Worm (Caenorhabditis elegans): ENCODE data around the gene lin-7.

The lin-7 gene

DNA sequence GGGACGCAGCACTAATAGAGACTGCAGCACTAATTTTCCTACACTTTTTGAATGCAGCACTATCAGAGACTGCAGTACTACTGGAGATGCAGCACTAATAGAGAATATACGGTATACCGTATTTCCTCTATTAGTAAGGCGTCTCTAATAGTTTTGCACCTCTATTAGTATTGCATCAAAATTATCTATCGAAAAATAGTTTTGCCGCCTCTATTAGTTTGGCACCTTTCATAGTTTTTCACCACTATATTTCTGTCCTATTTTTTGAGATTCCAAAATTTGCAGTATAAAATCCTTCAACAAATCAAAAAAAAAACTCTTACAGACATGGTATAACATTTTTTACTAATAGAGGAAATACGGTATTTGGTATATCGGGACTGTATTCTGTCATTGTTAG is 44.6 kb upstream of the lin-7 start:
- TF ChIP-seq snpc-3.4 (tag; optimal IDR thresholded peaks at IDR 0.05) (no peak), egrh-3 (GFP tag; IDR thresholded peaks at IDR 0.05) (no peak), madf-10 (tag; optimal IDR thresholded peaks at IDR 0.05) (no peak), T07F8.4 (tag; optimal IDR thresholded peaks at IDR 0.05) (no peak), Y95B8A.8 (GFP tag; IDR thresholded peaks at IDR 0.05) (no peak), unc-130 (GFP tag; optimal IDR thresholded peaks at IDR 0.05) (no peak), lin-35 (GFP tag; optimal IDR thresholded peaks at IDR 0.05) (no peak), ztf-22 (GFP tag; optimal IDR thresholded peaks at IDR 0.05) (no peak), attf-5 (GFP tag; optimal IDR thresholded peaks at IDR 0.05) (no peak), chd-7 (tag; optimal IDR thresholded peaks at IDR 0.05) (no peak), lag-1 (GFP tag; IDR thresholded peaks at IDR 0.05) (no peak)

- TF ChIP-seq madf-6 (GFP tag; IDR thresholded peaks at IDR 0.05) (peak; percentile 70), nhr-90 (tag; optimal IDR thresholded peaks at IDR 0.05) (no peak), chd-7 (tag; optimal IDR thresholded peaks at IDR 0.05) (no peak), T07F8.4 (tag; optimal IDR thresholded peaks at IDR 0.05) (no peak), rcor-1 (GFP tag; IDR thresholded peaks at IDR 0.05) (no peak), Y79H2A.3 (GFP tag; conservative IDR thresholded peaks at IDR 0.05) (no peak), lir-1 (GFP tag; conservative IDR thresholded peaks at IDR 0.05) (no peak), atf-7 (tag; optimal IDR thresholded peaks at IDR 0.05) (no peak), egrh-3 (GFP tag; IDR thresholded peaks at IDR 0.05) (no peak), somi-1 (GFP tag; optimal IDR thresholded peaks at IDR 0.05) (no peak), lin-54 (GFP tag; optimal IDR thresholded peaks at IDR 0.05) (peak; percentile 79), ZK185.1 (tag; optimal IDR thresholded peaks at IDR 0.05; ENCODE audit: poor library complexity, severe bottlenecking) (no peak), mcd-1 (GFP tag; IDR thresholded peaks at IDR 0.05) (peak; percentile 61), tbx-9 (tag; optimal IDR thresholded peaks at IDR 0.05; ENCODE audit: borderline replicate concordance) (no peak), dpl-1 (GFP tag; optimal IDR thresholded peaks at IDR 0.05) (peak; percentile 69), ceh-91 (GFP tag; IDR thresholded peaks at IDR 0.05) (no peak; the same call in 1 of the 2 replicates), ceh-40 (GFP tag; IDR thresholded peaks at IDR 0.05) (no peak), him-1 (tag; optimal IDR thresholded peaks at IDR 0.05) (no peak), egl-44 (GFP tag; IDR thresholded peaks at IDR 0.05) (no peak), pha-4 (tag; optimal IDR thresholded peaks at IDR 0.05) (no peak), F33H1.4 (GFP tag; IDR thresholded peaks at IDR 0.05) (peak; percentile 85), bed-2 (GFP tag; IDR thresholded peaks at IDR 0.05) (no peak), snpc-3.4 (tag; optimal IDR thresholded peaks at IDR 0.05) (no peak), C06A6.2 (GFP tag; conservative IDR thresholded peaks at IDR 0.05) (no peak), snpc-1.3 (tag; optimal IDR thresholded peaks at IDR 0.05; ENCODE audit: insufficient read depth) (no peak), attf-5 (GFP tag; optimal IDR thresholded peaks at IDR 0.05) (peak; percentile 80), nhr-120 (GFP tag; IDR thresholded peaks at IDR 0.05) (no peak), zim-3 (tag; optimal IDR thresholded peaks at IDR 0.05) (no peak), aptf-2 (GFP tag; conservative IDR thresholded peaks at IDR 0.05) (no peak), D2030.7 (GFP tag; IDR thresholded peaks at IDR 0.05) (peak; percentile 34; the same call in 1 of the 2 replicates), F23B12.7 (tag; optimal IDR thresholded peaks at IDR 0.05; ENCODE audit: insufficient read depth) (peak; percentile 60), hmg-1.2 (GFP tag; IDR thresholded peaks at IDR 0.05) (peak; percentile 22; the same call in 1 of the 2 replicates), hmg-20 (GFP tag; IDR thresholded peaks at IDR 0.05) (no peak), F37B4.10 (GFP tag; IDR thresholded peaks at IDR 0.05) (no peak), Y56A3A.18 (GFP tag; IDR thresholded peaks at IDR 0.05) (no peak), fkh-3 (tag; optimal IDR thresholded peaks at IDR 0.05) (no peak), lsl-1 (GFP tag; optimal IDR thresholded peaks at IDR 0.05) (peak; percentile 64), rec-8 (tag; optimal IDR thresholded peaks at IDR 0.05) (no peak), nhr-179 (tag; optimal IDR thresholded peaks at IDR 0.05) (no peak)
Observed at ce11 chrII:14390036-14390763, 41.0 kb upstream of the lin-7 start, which contains the start of the genes kbp-3 and nurf-1. Gene kbp-3, minus strand, starts transcription at chrII:14390078. Gene nurf-1, plus strand, starts transcription at chrII:14390713.
